Worm (Caenorhabditis elegans) whole organism, midembryonic: Measurements from ENCODE around the gene Y102E9.3.

Source experiments
- cog-1 ChIP-seq: sonication (generic microtip); optimal IDR thresholded peaks from 2 replicates; lab custom pipeline; 2016; ENCODE audit warnings: missing genetic modification characterization, missing compliant biosample characterization
- flt-1 ChIP-seq: fragments of 200-800 bp; sonication (Bioruptor generic); IDR thresholded peaks from 2 replicates; pipeline ENCODE4 v1.3.6; 2022; ENCODE audit warnings: missing genetic modification characterization, missing compliant biosample characterization
- med-1 ChIP-seq: sonication (generic microtip); optimal IDR thresholded peaks from 2 replicates; lab custom pipeline; 2017; ENCODE audit warnings: missing genetic modification characterization, mild to moderate bottlenecking, missing compliant biosample characterization, antibody characterized with exemption, missing genetic modification reagents; ENCODE audit not compliant: insufficient read depth
- tab-1 ChIP-seq: fragments of 200-800 bp; sonication (Bioruptor generic); IDR thresholded peaks from 2 replicates; pipeline ENCODE4 v1.3.6; 2022; ENCODE audit warnings: missing genetic modification characterization, missing compliant biosample characterization
- ztf-29 ChIP-seq: fragments of 200-800 bp; sonication (Bioruptor generic); IDR thresholded peaks from 2 replicates; pipeline ENCODE4 v1.3.6; 2022; ENCODE audit warnings: missing genetic modification reagents, missing genetic modification characterization, missing compliant biosample characterization

ce11 chrIII:6722208-6722679 is 12.1 kb downstream of the Y102E9.3 start, which contains the start of the genes bath-41 and F37A4.2:
- TF ChIP-seq flt-1 (GFP tag; lab: Robert Waterston, UW): no peak
- no peak for TF ChIP-seq ztf-29
- TF ChIP-seq med-1 (GFP tag; lab: Kevin White, UChicago): no peak
- no peak for TF ChIP-seq cog-1 (tag; lab: Kevin White, UChicago)
- TF ChIP-seq tab-1: no peak
